Fruit fly (Drosophila melanogaster) whole organism, pupa: Measurements from ENCODE around the gene Oatp33Ea.
A peak's percentile ranks its signal among the peaks of the same experiment; 100 is the strongest.

Experiments
- CG10348 ChIP-seq: fragments of 200-800 bp; sonication (Bioruptor generic); IDR thresholded peaks from 2 replicates; pipeline ENCODE4 v1.3.6; 2022; ENCODE audit warnings: missing biosample characterization, missing genetic modification characterization
- CG12605 ChIP-seq: fragments of 200-800 bp; sonication (Bioruptor generic); IDR thresholded peaks from 2 replicates; pipeline ENCODE4 v1.3.6; 2022; ENCODE audit warnings: missing biosample characterization, missing genetic modification characterization
- CG13204 ChIP-seq: fragments of 200-800 bp; sonication (Bioruptor generic); optimal IDR thresholded peaks from 2 replicates; lab custom pipeline; 2018; ENCODE audit warnings: missing biosample characterization, mild to moderate bottlenecking, missing genetic modification characterization, moderate library complexity
- CG14655 ChIP-seq: fragments of 200-800 bp; sonication (Bioruptor generic); optimal IDR thresholded peaks from 3 replicates; lab custom pipeline; 2017; ENCODE audit warnings: mild to moderate bottlenecking, missing biosample characterization, missing genetic modification reagents, missing genetic modification characterization
- CG15710 ChIP-seq: fragments of 200-800 bp; sonication (Bioruptor generic); optimal IDR thresholded peaks from 2 replicates; lab custom pipeline; 2018; ENCODE audit warnings: missing biosample characterization, mild to moderate bottlenecking, missing genetic modification characterization, moderate library complexity
- CG17806 ChIP-seq: fragments of 200-800 bp; sonication (Bioruptor generic); optimal IDR thresholded peaks from 2 replicates; lab custom pipeline; 2018; ENCODE audit warnings: missing biosample characterization, mild to moderate bottlenecking, missing genetic modification characterization, moderate library complexity
- CG32121 ChIP-seq: fragments of 200-800 bp; sonication (Bioruptor generic); IDR thresholded peaks from 2 replicates; pipeline ENCODE4 v1.3.6; 2022; ENCODE audit warnings: missing biosample characterization, missing genetic modification characterization
- CG34367 ChIP-seq: fragments of 200-800 bp; sonication (Bioruptor generic); optimal IDR thresholded peaks from 2 replicates; lab custom pipeline; 2018; ENCODE audit warnings: missing biosample characterization, mild to moderate bottlenecking, missing genetic modification characterization
- CG4496 ChIP-seq: fragments of 200-800 bp; sonication (Bioruptor generic); IDR thresholded peaks from 3 replicates; pipeline ENCODE4 v1.3.6; 2022; ENCODE audit warnings: missing biosample characterization, missing genetic modification characterization
- CG8159 ChIP-seq: fragments of 200-800 bp; sonication (Bioruptor generic); optimal IDR thresholded peaks from 3 replicates; lab custom pipeline; 2018; ENCODE audit warnings: missing biosample characterization, mild to moderate bottlenecking, missing genetic modification characterization, moderate library complexity
- CG8301 ChIP-seq: fragments of 200-800 bp; sonication (Bioruptor generic); optimal IDR thresholded peaks from 2 replicates; lab custom pipeline; 2018; ENCODE audit warnings: missing biosample characterization, mild to moderate bottlenecking, missing genetic modification characterization
- CG9948 ChIP-seq: fragments of 200-800 bp; sonication (Bioruptor generic); optimal IDR thresholded peaks from 2 replicates; lab custom pipeline; 2018; ENCODE audit warnings: missing biosample characterization, mild to moderate bottlenecking, missing genetic modification characterization, moderate library complexity
- D1 ChIP-seq: fragments of 200-800 bp; sonication (Bioruptor generic); optimal IDR thresholded peaks from 2 replicates; lab custom pipeline; 2018; ENCODE audit warnings: missing biosample characterization, mild to moderate bottlenecking, missing genetic modification characterization, moderate library complexity
- EcR ChIP-seq: fragments of 200-800 bp; sonication (Bioruptor generic); optimal IDR thresholded peaks from 3 replicates; lab custom pipeline; 2019; ENCODE audit warnings: missing biosample characterization, missing genetic modification characterization, mild to moderate bottlenecking, moderate library complexity, missing genetic modification reagents
- Ets98B ChIP-seq: fragments of 200-800 bp; sonication (Bioruptor generic); IDR thresholded peaks from 2 replicates; pipeline ENCODE4 v1.3.6; 2022; ENCODE audit warnings: missing biosample characterization, missing genetic modification characterization
- Pif1A ChIP-seq: fragments of 200-800 bp; sonication (Bioruptor generic); optimal IDR thresholded peaks from 3 replicates; lab custom pipeline; 2016; ENCODE audit warnings: missing biosample characterization, missing genetic modification characterization
- Pif1B ChIP-seq: fragments of 200-800 bp; sonication (Bioruptor generic); optimal IDR thresholded peaks from 3 replicates; lab custom pipeline; 2016; ENCODE audit warnings: missing biosample characterization, missing genetic modification characterization
- Snoo ChIP-seq: fragments of 200-800 bp; sonication (Bioruptor generic); optimal IDR thresholded peaks from 3 replicates; lab custom pipeline; 2017; ENCODE audit warnings: missing biosample characterization, mild to moderate bottlenecking, missing genetic modification characterization, inconsistent platforms
- fd96Ca ChIP-seq: fragments of 200-800 bp; sonication (Bioruptor generic); IDR thresholded peaks from 3 replicates; pipeline ENCODE4 v1.3.6; 2022; ENCODE audit warnings: missing biosample characterization, missing genetic modification characterization
- gl ChIP-seq: fragments of 200-800 bp; sonication (Bioruptor generic); optimal IDR thresholded peaks from 2 replicates; lab custom pipeline; 2018; ENCODE audit warnings: missing biosample characterization, mild to moderate bottlenecking, missing genetic modification characterization
- rn ChIP-seq: fragments of 200-800 bp; sonication (Bioruptor generic); IDR thresholded peaks from 2 replicates; pipeline ENCODE4 v1.3.6; 2022; ENCODE audit warnings: missing biosample characterization, missing genetic modification characterization

Oatp33Ea gene

dm6 chr2L:12459191-12459590 is 13.5 kb upstream of the Oatp33Ea start:
- no peak for TF ChIP-seq CG4496 (GFP tag; lab: Robert Waterston, UW)
- no peak for TF ChIP-seq CG17806 (tag; lab: Kevin White, UChicago)
- TF ChIP-seq Pif1A (GFP tag; lab: Kevin White, UChicago) = no peak
- TF ChIP-seq CG32121 (GFP tag; lab: Robert Waterston, UW) = no peak
- TF ChIP-seq D1 (tag; lab: Kevin White, UChicago) = no peak
- no peak for TF ChIP-seq EcR (GFP tag; lab: Kevin White, UChicago)
- no peak for TF ChIP-seq Ets98B (GFP tag; lab: Robert Waterston, UW)
- no peak for TF ChIP-seq CG15710 (tag; lab: Kevin White, UChicago)
- TF ChIP-seq fd96Ca (GFP tag; lab: Robert Waterston, UW) = no peak
- no peak for TF ChIP-seq CG10348 (GFP tag; lab: Robert Waterston, UW)
- no peak for TF ChIP-seq CG13204 (GFP tag; lab: Kevin White, UChicago)
- TF ChIP-seq CG8159 (tag; lab: Kevin White, UChicago) = no peak
- no peak for TF ChIP-seq CG14655 (GFP tag; lab: Kevin White, UChicago)
- TF ChIP-seq Snoo = no peak

DNA sequence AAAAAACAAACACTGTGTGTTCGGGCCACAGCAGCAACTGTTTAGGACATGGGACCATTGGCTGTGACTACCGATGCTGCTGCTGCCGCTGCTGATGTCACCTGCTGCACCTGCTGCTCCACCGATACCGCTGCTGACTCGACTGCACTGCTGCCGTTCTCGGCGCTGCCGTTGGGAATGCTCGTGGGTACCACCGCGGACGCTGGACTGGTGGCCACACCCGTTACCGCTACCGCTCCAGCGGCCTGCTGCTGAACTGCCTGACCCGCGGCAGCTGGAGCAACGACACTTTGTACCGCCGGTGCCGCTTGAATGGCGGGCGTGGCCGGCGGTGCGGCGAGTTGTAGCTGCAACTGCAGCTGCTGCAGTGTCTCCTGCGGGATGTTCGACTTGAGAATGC is 12.0 kb upstream of the Oatp33Ea start:
- TF ChIP-seq rn (GFP tag; lab: Robert Waterston, UW) (no peak), CG13204 (GFP tag; lab: Kevin White, UChicago) (peak; percentile 3)
- TF ChIP-seq, all 21 proteins: peak for 1

DNA sequence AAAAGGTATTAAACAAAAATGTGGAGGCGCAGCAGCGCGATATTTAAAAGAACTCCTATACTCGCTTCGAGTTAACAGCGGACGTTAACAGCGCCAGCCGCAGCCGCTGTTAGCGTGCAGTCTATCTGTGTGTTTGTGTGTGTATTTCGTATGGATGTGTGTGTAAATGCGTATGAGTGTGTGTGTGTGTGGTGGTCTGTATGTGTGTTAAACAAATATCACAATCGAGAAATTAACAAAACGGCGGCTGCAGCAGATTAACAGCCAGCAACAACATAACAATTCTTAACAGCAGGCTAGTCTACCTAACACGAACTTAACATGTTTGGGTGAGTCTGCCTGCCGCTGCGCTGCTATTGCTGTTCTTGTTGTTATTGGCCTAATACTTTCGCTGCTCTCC is 11.5 kb upstream of the Oatp33Ea start:
- TF ChIP-seq EcR (GFP tag; lab: Kevin White, UChicago) (no peak), D1 (tag; lab: Kevin White, UChicago) (no peak), CG17806 (tag; lab: Kevin White, UChicago) (no peak), CG14655 (GFP tag; lab: Kevin White, UChicago) (no peak), Snoo (no peak), CG15710 (tag; lab: Kevin White, UChicago) (no peak), CG10348 (GFP tag; lab: Robert Waterston, UW) (no peak), CG13204 (GFP tag; lab: Kevin White, UChicago) (no peak), CG8301 (tag; lab: Kevin White, UChicago) (no peak), CG34367 (tag; lab: Kevin White, UChicago) (no peak), fd96Ca (GFP tag; lab: Robert Waterston, UW) (no peak), CG8159 (tag; lab: Kevin White, UChicago) (no peak), Pif1A (GFP tag; lab: Kevin White, UChicago) (no peak), CG32121 (GFP tag; lab: Robert Waterston, UW) (no peak), gl (no peak), Ets98B (GFP tag; lab: Robert Waterston, UW) (no peak), Pif1B (no peak), CG12605 (GFP tag; lab: Robert Waterston, UW) (no peak), CG9948 (no peak), CG4496 (GFP tag; lab: Robert Waterston, UW) (no peak)

DNA sequence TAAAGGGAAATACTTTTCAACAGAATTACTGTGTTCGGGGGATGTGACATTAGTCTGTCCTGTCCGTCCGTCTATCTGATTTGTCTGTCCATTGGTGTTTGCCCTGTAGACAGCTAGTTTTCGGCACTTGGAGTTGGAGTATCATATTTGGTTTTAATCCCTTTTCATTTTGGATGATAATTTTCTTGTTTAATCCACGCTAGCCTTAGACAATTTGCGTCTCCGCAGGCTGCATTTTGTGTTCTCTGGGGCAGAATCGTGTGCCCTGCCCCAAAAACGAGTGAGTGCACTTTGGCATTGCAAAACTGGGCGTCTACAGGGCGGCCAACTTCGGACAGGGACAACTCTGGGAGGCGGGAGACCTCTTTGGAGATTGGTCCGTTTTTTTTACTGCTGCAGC is 10.0 kb upstream of the Oatp33Ea start:
- no peak for TF ChIP-seq CG14655 (GFP tag; lab: Kevin White, UChicago)

- TF ChIP-seq D1 (tag; lab: Kevin White, UChicago) (peak; percentile 61), CG8301 (tag; lab: Kevin White, UChicago) (no peak), CG32121 (GFP tag; lab: Robert Waterston, UW) (0 out of 2 replicates have a peak, but pooled peaks have one; percentile 15)
- TF ChIP-seq, all 21 proteins: peak for 2
Measured at dm6 chr2L:12455049-12455448, 9.3 kb upstream of the Oatp33Ea start.

DNA sequence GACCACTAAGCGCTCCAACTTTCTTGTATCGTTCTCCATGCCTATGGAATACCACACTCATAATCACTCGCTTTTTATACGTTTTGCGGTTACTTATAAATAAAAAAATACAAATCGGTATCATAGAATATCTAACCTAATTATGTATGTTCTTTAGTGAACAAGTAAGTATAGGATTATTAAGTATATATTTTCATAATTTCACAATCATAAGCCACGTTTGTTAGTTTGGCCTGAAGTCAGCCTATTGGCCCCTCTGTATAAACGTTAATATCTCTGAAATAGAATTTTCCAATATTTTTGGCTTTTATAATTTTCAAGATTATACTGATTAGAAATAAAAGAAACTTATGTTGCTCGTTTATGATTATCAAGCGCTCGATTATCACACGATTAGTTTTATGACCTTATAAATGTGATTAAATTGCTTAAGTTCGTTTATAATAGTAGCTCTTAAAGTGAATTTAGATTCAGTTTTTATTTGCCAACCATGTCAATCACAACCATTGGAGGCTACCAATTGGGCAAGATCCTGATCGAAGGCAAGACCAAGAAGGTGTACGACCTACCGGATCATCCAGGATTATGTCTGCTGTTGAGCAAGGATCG is 7.6 kb upstream of the Oatp33Ea start, which contains the start of gene CG5418:
Gene CG5418, minus strand, starts transcription at position 51 of the 609 bp plus-strand sequence.
- TF ChIP-seq CG13204 (GFP tag; lab: Kevin White, UChicago) = no peak
- TF ChIP-seq rn (GFP tag; lab: Robert Waterston, UW) = no peak
- no peak for TF ChIP-seq CG8301 (tag; lab: Kevin White, UChicago)
- TF ChIP-seq CG14655 (GFP tag; lab: Kevin White, UChicago) = no peak
- TF ChIP-seq CG4496 (GFP tag; lab: Robert Waterston, UW) = no peak
- no peak for TF ChIP-seq EcR (GFP tag; lab: Kevin White, UChicago)
- no peak for TF ChIP-seq fd96Ca (GFP tag; lab: Robert Waterston, UW)
- no peak for TF ChIP-seq CG8159 (tag; lab: Kevin White, UChicago)
- no peak for TF ChIP-seq CG32121 (GFP tag; lab: Robert Waterston, UW)
- no peak for TF ChIP-seq CG9948
- no peak for TF ChIP-seq CG15710 (tag; lab: Kevin White, UChicago)

- TF ChIP-seq rn (GFP tag; lab: Robert Waterston, UW) = no peak
- no peak for TF ChIP-seq CG9948
- no peak for TF ChIP-seq CG14655 (GFP tag; lab: Kevin White, UChicago)
- no peak for TF ChIP-seq CG8159 (tag; lab: Kevin White, UChicago)
- TF ChIP-seq CG8301 (tag; lab: Kevin White, UChicago) = no peak
- TF ChIP-seq CG13204 (GFP tag; lab: Kevin White, UChicago) = no peak
Measured at dm6 chr2L:12448082-12448621, 2.4 kb upstream of the Oatp33Ea start, which contains the start of the genes CG5421 and Oatp33Eb. TSS of gene CG5421 (minus strand) at chr2L:12448132. TSS of gene Oatp33Eb (plus strand) at chr2L:12448484.
